Fruit fly (Drosophila melanogaster) whole organism, adult: ENCODE measurements around the gene CG34256.

Experiments
- CG11617 ChIP-seq: fragments of 200-800 bp; sonication (Bioruptor generic); optimal IDR thresholded peaks from 2 replicates; lab custom pipeline; 2017; ENCODE audit warnings: mild to moderate bottlenecking, missing biosample characterization, missing genetic modification reagents, missing genetic modification characterization
- CG12768 ChIP-seq: fragments of 200-800 bp; sonication (Bioruptor generic); optimal IDR thresholded peaks from 2 replicates; lab custom pipeline; 2017; ENCODE audit warnings: missing biosample characterization, missing genetic modification characterization, mild to moderate bottlenecking, moderate library complexity, missing genetic modification reagents
- CG14711 ChIP-seq: fragments of 200-800 bp; sonication (Bioruptor generic); optimal IDR thresholded peaks from 2 replicates; lab custom pipeline; 2018; ENCODE audit warnings: missing biosample characterization, mild to moderate bottlenecking, missing genetic modification characterization, moderate library complexity
- CG33017 ChIP-seq: fragments of 200-800 bp; sonication (Bioruptor generic); optimal IDR thresholded peaks from 2 replicates; lab custom pipeline; 2018; ENCODE audit warnings: missing biosample characterization, mild to moderate bottlenecking, missing genetic modification characterization, moderate library complexity
- CG7101 ChIP-seq: fragments of 200-800 bp; sonication (Bioruptor generic); optimal IDR thresholded peaks from 2 replicates; lab custom pipeline; 2018; ENCODE audit warnings: missing biosample characterization, mild to moderate bottlenecking, missing genetic modification characterization, moderate library complexity
- Hr96 ChIP-seq: fragments of 200-800 bp; sonication (Bioruptor generic); optimal IDR thresholded peaks from 2 replicates; lab custom pipeline; 2016; ENCODE audit warnings: missing biosample characterization, missing genetic modification characterization
- Mnt ChIP-seq: fragments of 200-800 bp; sonication (Bioruptor generic); optimal IDR thresholded peaks from 2 replicates; lab custom pipeline; 2016; ENCODE audit warnings: missing biosample characterization, mild to moderate bottlenecking, missing genetic modification characterization
- bab1 ChIP-seq: fragments of 200-800 bp; sonication (Bioruptor generic); optimal IDR thresholded peaks from 3 replicates; lab custom pipeline; 2019; ENCODE audit warnings: missing biosample characterization, mild to moderate bottlenecking, missing genetic modification characterization, moderate library complexity
- cic ChIP-seq: fragments of 200-800 bp; sonication (Bioruptor generic); optimal IDR thresholded peaks from 2 replicates; lab custom pipeline; 2017; ENCODE audit warnings: missing biosample characterization, mild to moderate bottlenecking, missing genetic modification characterization, moderate library complexity
- cnc ChIP-seq, 2 experiments: fragments of >200 bp; optimal IDR thresholded peaks; 2 replicates each; lab custom pipeline; 2017
- kay ChIP-seq: fragments of 200-800 bp; sonication (Bioruptor generic); peaks from one replicate; lab custom pipeline; 2016; ENCODE audit warnings: missing biosample characterization, missing genetic modification characterization, borderline replicate concordance
- ovo ChIP-seq: fragments of 200-800 bp; sonication (Bioruptor generic); optimal IDR thresholded peaks from 2 replicates; lab custom pipeline; 2016; ENCODE audit warnings: missing biosample characterization, missing genetic modification characterization
- toe ChIP-seq: fragments of 200-800 bp; sonication (Bioruptor generic); optimal IDR thresholded peaks from 2 replicates; lab custom pipeline; 2016; ENCODE audit warnings: missing biosample characterization, missing genetic modification characterization

DNA sequence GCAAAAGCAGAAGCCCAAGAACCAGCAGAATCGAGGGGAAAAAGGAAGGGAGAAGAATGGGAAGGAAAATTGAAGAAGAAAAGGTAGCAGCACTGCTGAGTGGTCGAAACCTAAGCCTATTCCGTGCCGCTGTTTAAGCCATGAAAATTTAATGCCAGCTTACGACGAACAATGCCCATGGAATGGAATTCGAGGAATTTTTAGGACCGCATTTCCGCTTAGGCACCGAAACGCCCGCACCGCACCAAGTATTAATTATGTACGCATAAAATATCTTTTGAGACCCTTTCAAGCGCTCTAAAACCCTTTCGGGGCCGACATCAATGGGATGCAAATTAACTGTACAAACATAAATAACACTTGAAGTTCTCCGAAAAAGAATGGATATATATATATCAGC, 46.5 kb upstream of the CG34256 start:
- TF ChIP-seq Mnt (GFP tag; lab: Kevin White, UChicago) (no peak), kay (GFP tag; lab: Kevin White, UChicago) (no peak), toe (no peak), CG11617 (GFP tag; lab: Kevin White, UChicago) (no peak), cnc (optimal IDR thresholded peaks at IDR 0.05; lab: Kevin White, UChicago) (no peak), CG14711 (tag; lab: Kevin White, UChicago) (no peak), cic (GFP tag; lab: Kevin White, UChicago) (no peak), bab1 (GFP tag; lab: Kevin White, UChicago) (no peak), Hr96 (GFP tag; lab: Kevin White, UChicago) (no peak), CG12768 (GFP tag; lab: Kevin White, UChicago) (no peak), ovo (GFP tag; lab: Kevin White, UChicago) (no peak), CG7101 (tag; lab: Kevin White, UChicago) (no peak), CG33017 (tag; lab: Kevin White, UChicago) (no peak)
